Worm (Caenorhabditis elegans): Measurements from ENCODE around the gene F37C4.8.

- TF ChIP-seq nhr-237 (tag; optimal IDR thresholded peaks at IDR 0.05) (no peak), ceh-63 (GFP tag; optimal IDR thresholded peaks at IDR 0.05) (no peak), ama-1 (optimal IDR thresholded peaks at IDR 0.05) (no peak), egl-27 (tag; optimal IDR thresholded peaks at IDR 0.05) (no peak), fkh-10 (GFP tag; optimal IDR thresholded peaks at IDR 0.05) (no peak), zag-1 (tag; optimal IDR thresholded peaks at IDR 0.05) (no peak), lin-39 (tag; optimal IDR thresholded peaks at IDR 0.05) (no peak)
Observed at ce11 chrIV:3848985-3849384, 32.0 kb downstream of the F37C4.8 start.

Data from whole organism, L1 larva.